Fruit fly (Drosophila melanogaster) whole organism, embryonic: ENCODE measurements around the gene CG33293.

Experiments
- Aef1 ChIP-seq: fragments of 200-800 bp; sonication (Bioruptor generic); IDR thresholded peaks from 3 replicates; pipeline ENCODE4 v1.3.6; 2022; ENCODE audit warnings: missing biosample characterization, missing genetic modification characterization
- BtbVII ChIP-seq: fragments of 200-800 bp; sonication (Bioruptor generic); optimal IDR thresholded peaks from 3 replicates; lab custom pipeline; 2017; ENCODE audit warnings: missing biosample characterization, mild to moderate bottlenecking, missing genetic modification characterization
- CG10147 ChIP-seq: fragments of 200-800 bp; sonication (Bioruptor generic); optimal IDR thresholded peaks from 2 replicates; lab custom pipeline; 2019; ENCODE audit warnings: missing biosample characterization, mild to moderate bottlenecking, missing genetic modification characterization, moderate library complexity
- CG10267 ChIP-seq: fragments of 200-800 bp; sonication (Bioruptor generic); optimal IDR thresholded peaks from 2 replicates; lab custom pipeline; 2018; ENCODE audit warnings: missing biosample characterization, mild to moderate bottlenecking, missing genetic modification characterization, moderate library complexity
- CG11504 ChIP-seq: fragments of 200-800 bp; sonication (Bioruptor generic); optimal IDR thresholded peaks from 3 replicates; lab custom pipeline; 2019; ENCODE audit warnings: missing biosample characterization, mild to moderate bottlenecking, missing genetic modification characterization, moderate library complexity
- CG12155 ChIP-seq: fragments of 200-800 bp; sonication (Bioruptor generic); optimal IDR thresholded peaks from 3 replicates; lab custom pipeline; 2016; ENCODE audit warnings: missing biosample characterization, missing genetic modification characterization
- CG12659 ChIP-seq: fragments of 200-800 bp; sonication (Bioruptor generic); optimal IDR thresholded peaks from 3 replicates; lab custom pipeline; 2017; ENCODE audit warnings: mild to moderate bottlenecking, missing biosample characterization, missing genetic modification reagents, missing genetic modification characterization
- CG13424 ChIP-seq: fragments of 200-800 bp; sonication (Bioruptor generic); optimal IDR thresholded peaks from 2 replicates; lab custom pipeline; 2019; ENCODE audit warnings: missing biosample characterization, mild to moderate bottlenecking, missing genetic modification characterization, moderate library complexity
- CG13775 ChIP-seq: fragments of 200-800 bp; sonication (Bioruptor generic); optimal IDR thresholded peaks from 3 replicates; lab custom pipeline; 2017; ENCODE audit warnings: missing biosample characterization, mild to moderate bottlenecking, missing genetic modification characterization
- CG14965 ChIP-seq: fragments of 200-800 bp; sonication (Bioruptor generic); optimal IDR thresholded peaks from 2 replicates; lab custom pipeline; 2016; ENCODE audit warnings: missing biosample characterization, missing genetic modification characterization, borderline replicate concordance
- CG1529 ChIP-seq: fragments of 200-800 bp; sonication (Bioruptor generic); optimal IDR thresholded peaks from 3 replicates; lab custom pipeline; 2018; ENCODE audit warnings: missing biosample characterization, missing genetic modification characterization
- CG1602 ChIP-seq: fragments of 200-800 bp; sonication (Bioruptor generic); optimal IDR thresholded peaks from 3 replicates; lab custom pipeline; 2016; ENCODE audit warnings: missing biosample characterization, missing genetic modification characterization
- CG2120 ChIP-seq: fragments of 200-800 bp; sonication (Bioruptor generic); optimal IDR thresholded peaks from 3 replicates; lab custom pipeline; 2016; ENCODE audit warnings: missing biosample characterization, missing genetic modification characterization
- CG2129 ChIP-seq: fragments of 200-800 bp; sonication (Bioruptor generic); IDR thresholded peaks from 2 replicates; pipeline ENCODE4 v1.3.6; 2022; ENCODE audit warnings: missing biosample characterization, missing genetic modification characterization; ENCODE audit not compliant: partially characterized antibody
- CG2712 ChIP-seq: fragments of 200-800 bp; optimal IDR thresholded peaks from 3 replicates; lab custom pipeline; 2019; ENCODE audit warnings: missing biosample characterization, mild to moderate bottlenecking, missing genetic modification characterization, moderate library complexity
- CG3281 ChIP-seq: fragments of 200-800 bp; sonication (Bioruptor generic); optimal IDR thresholded peaks from 3 replicates; lab custom pipeline; 2017; ENCODE audit warnings: missing biosample characterization, mild to moderate bottlenecking, missing genetic modification characterization
- CG4424 ChIP-seq: fragments of 200-800 bp; sonication (Bioruptor generic); optimal IDR thresholded peaks from 3 replicates; lab custom pipeline; 2016; ENCODE audit warnings: missing biosample characterization, missing genetic modification characterization
- CG4617 ChIP-seq: fragments of 200-800 bp; sonication (Bioruptor generic); optimal IDR thresholded peaks from 3 replicates; lab custom pipeline; 2016; ENCODE audit warnings: missing biosample characterization, missing genetic modification characterization, borderline replicate concordance
- CG4707 ChIP-seq: fragments of 200-800 bp; sonication (Bioruptor generic); optimal IDR thresholded peaks from 2 replicates; lab custom pipeline; 2018; ENCODE audit warnings: missing biosample characterization, mild to moderate bottlenecking, missing genetic modification characterization, moderate library complexity
- CG4820 ChIP-seq: fragments of 200-800 bp; sonication (Bioruptor generic); optimal IDR thresholded peaks from 3 replicates; lab custom pipeline; 2016; ENCODE audit warnings: missing biosample characterization, missing genetic modification characterization
- CG5245 ChIP-seq: fragments of 200-800 bp; sonication (Bioruptor generic); optimal IDR thresholded peaks from 3 replicates; lab custom pipeline; 2016; ENCODE audit warnings: missing biosample characterization, missing genetic modification characterization
- CG6854 ChIP-seq: fragments of 200-800 bp; sonication (Bioruptor generic); optimal IDR thresholded peaks from 3 replicates; lab custom pipeline; 2017; ENCODE audit warnings: missing biosample characterization, mild to moderate bottlenecking, missing genetic modification characterization
- CG8290 ChIP-seq, 3 experiments: fragments of 200-800 bp; sonication (Bioruptor generic); optimal IDR thresholded peaks; 2 replicates each; lab custom pipeline; 2016 to 2019; ENCODE audit warnings: missing biosample characterization in 3 of 3, missing genetic modification characterization in 3 of 3, mild to moderate bottlenecking in 2 of 3, moderate library complexity in 1 of 3
- CG9727 ChIP-seq: fragments of 200-800 bp; sonication (Bioruptor generic); optimal IDR thresholded peaks from 3 replicates; lab custom pipeline; 2017; ENCODE audit warnings: missing biosample characterization, mild to moderate bottlenecking, missing genetic modification characterization
- CHES-1-like ChIP-seq: fragments of 200-800 bp; sonication (Bioruptor generic); optimal IDR thresholded peaks from 2 replicates; lab custom pipeline; 2016; ENCODE audit warnings: missing biosample characterization, missing genetic modification characterization
- CkIIα-i1 ChIP-seq: fragments of 200-800 bp; sonication (Bioruptor generic); IDR thresholded peaks from 2 replicates; pipeline ENCODE4 v1.3.6; 2022; ENCODE audit warnings: missing biosample characterization, missing genetic modification characterization
- Dek ChIP-seq: fragments of 200-800 bp; sonication (Bioruptor generic); optimal IDR thresholded peaks from 3 replicates; lab custom pipeline; 2019; ENCODE audit warnings: missing biosample characterization, mild to moderate bottlenecking, missing genetic modification characterization, moderate library complexity
- HLHmδ ChIP-seq: fragments of 200-800 bp; sonication (Bioruptor generic); optimal IDR thresholded peaks from 2 replicates; lab custom pipeline; 2018; ENCODE audit warnings: missing biosample characterization, mild to moderate bottlenecking, missing genetic modification characterization, moderate library complexity
- Jarid2 ChIP-seq: fragments of 200-800 bp; sonication (Bioruptor generic); optimal IDR thresholded peaks from 3 replicates; lab custom pipeline; 2017; ENCODE audit warnings: mild to moderate bottlenecking, missing biosample characterization, missing genetic modification reagents, missing genetic modification characterization
- Lhr ChIP-seq: fragments of 200-800 bp; sonication (Bioruptor generic); optimal IDR thresholded peaks from 3 replicates; lab custom pipeline; 2017; ENCODE audit warnings: mild to moderate bottlenecking, missing biosample characterization, missing genetic modification reagents, missing genetic modification characterization
- Neu2 ChIP-seq: fragments of 200-800 bp; sonication (Bioruptor generic); optimal IDR thresholded peaks from 3 replicates; lab custom pipeline; 2016; ENCODE audit warnings: missing biosample characterization, missing genetic modification characterization, borderline replicate concordance
- Opbp ChIP-seq: fragments of 200-800 bp; sonication (Bioruptor generic); IDR thresholded peaks from 3 replicates; pipeline ENCODE4 v1.3.6; 2022; ENCODE audit warnings: missing biosample characterization, missing genetic modification characterization; ENCODE audit not compliant: partially characterized antibody
- Pdp1 ChIP-seq, 2 experiments: fragments of 200-800 bp; sonication (Bioruptor generic); optimal IDR thresholded peaks; 3 replicates each; lab custom pipeline; 2016; ENCODE audit warnings: missing biosample characterization in 2 of 2, missing genetic modification characterization in 2 of 2, mild to moderate bottlenecking in 1 of 2, moderate library complexity in 1 of 2
- ash1 ChIP-seq: fragments of 200-800 bp; sonication (Bioruptor generic); optimal IDR thresholded peaks from 2 replicates; lab custom pipeline; 2018; ENCODE audit warnings: missing biosample characterization, mild to moderate bottlenecking, missing genetic modification characterization
- az2 ChIP-seq: fragments of 200-800 bp; sonication (Bioruptor generic); optimal IDR thresholded peaks from 3 replicates; lab custom pipeline; 2016; ENCODE audit warnings: missing biosample characterization, missing genetic modification characterization
- crp ChIP-seq, 2 experiments: fragments of 200-800 bp; sonication (Bioruptor generic); optimal IDR thresholded peaks; 2 replicates in 1 of 2; 3 replicates in 1 of 2; lab custom pipeline; 2017; ENCODE audit warnings: missing biosample characterization in 2 of 2, missing genetic modification characterization in 2 of 2, mild to moderate bottlenecking in 1 of 2, moderate library complexity in 1 of 2
- fru ChIP-seq: fragments of >200 bp; optimal IDR thresholded peaks from 2 replicates; lab custom pipeline; 2017
- h ChIP-seq: fragments of >200 bp; optimal IDR thresholded peaks from 2 replicates; lab custom pipeline; 2017
- hth ChIP-seq: fragments of >200 bp; optimal IDR thresholded peaks from 2 replicates; lab custom pipeline; 2017; ENCODE audit warnings: inconsistent platforms
- jing ChIP-seq: fragments of 200-800 bp; sonication (Bioruptor generic); optimal IDR thresholded peaks from 2 replicates; lab custom pipeline; 2018; ENCODE audit warnings: missing biosample characterization, mild to moderate bottlenecking, missing genetic modification characterization
- jumu ChIP-seq: fragments of 200-800 bp; sonication (Bioruptor generic); optimal IDR thresholded peaks from 3 replicates; lab custom pipeline; 2016; ENCODE audit warnings: missing biosample characterization, missing genetic modification characterization
- maf-S ChIP-seq: fragments of 200-800 bp; sonication (Bioruptor generic); optimal IDR thresholded peaks from 2 replicates; lab custom pipeline; 2016; ENCODE audit warnings: missing biosample characterization, missing genetic modification characterization
- mirr ChIP-seq: fragments of 200-800 bp; sonication (Bioruptor generic); optimal IDR thresholded peaks from 3 replicates; lab custom pipeline; 2018; ENCODE audit warnings: missing biosample characterization, mild to moderate bottlenecking, missing genetic modification characterization
- nom ChIP-seq: fragments of 200-800 bp; sonication (Bioruptor generic); optimal IDR thresholded peaks from 2 replicates; lab custom pipeline; 2017; ENCODE audit warnings: missing biosample characterization, missing genetic modification characterization, mild to moderate bottlenecking, moderate library complexity, missing genetic modification reagents
- odd ChIP-seq: fragments of 200-800 bp; sonication (Bioruptor generic); optimal IDR thresholded peaks from 2 replicates; lab custom pipeline; 2017; ENCODE audit warnings: missing biosample characterization, mild to moderate bottlenecking, missing genetic modification characterization
- otp ChIP-seq: fragments of 200-800 bp; sonication (Bioruptor generic); IDR thresholded peaks from 3 replicates; pipeline ENCODE4, ENCODE4 v1.3.6; 2022; ENCODE audit warnings: missing biosample characterization, missing genetic modification characterization
- prd ChIP-seq, 3 experiments: fragments of >200 bp in 2 of 3; fragments of 200-800 bp in 1 of 3; sonication (Bioruptor generic) in 1 of 3; optimal IDR thresholded peaks in 2 of 3; IDR thresholded peaks in 1 of 3; 2 replicates in 2 of 3; 3 replicates in 1 of 3; pipeline versions ENCODE4 v1.3.6 to Lab custom; 2017 to 2022; ENCODE audit warnings: missing biosample characterization in 1 of 3, missing genetic modification characterization in 1 of 3
- tup ChIP-seq: fragments of 200-800 bp; sonication (Bioruptor generic); optimal IDR thresholded peaks from 2 replicates; lab custom pipeline; 2016; ENCODE audit warnings: missing biosample characterization, mild to moderate bottlenecking, missing genetic modification characterization, moderate library complexity
- wdn ChIP-seq: fragments of 200-800 bp; sonication (Bioruptor generic); IDR thresholded peaks from 2 replicates; pipeline ENCODE4 v1.3.6; 2022; ENCODE audit warnings: missing biosample characterization, missing genetic modification characterization
- yki ChIP-seq: fragments of >200 bp; optimal IDR thresholded peaks from 3 replicates; lab custom pipeline; 2018
- zen ChIP-seq: fragments of 200-800 bp; sonication (Bioruptor generic); optimal IDR thresholded peaks from 3 replicates; lab custom pipeline; 2018; ENCODE audit warnings: missing biosample characterization, mild to moderate bottlenecking, missing genetic modification characterization, moderate library complexity

The CG33293 gene

dm6 chr3R:5208115-5208365, 32.5 kb downstream of the CG33293 start:
- TF ChIP-seq Lhr (GFP tag; lab: Kevin White, UChicago) (no peak), CG3281 (no peak), zen (tag; lab: Kevin White, UChicago) (no peak), mirr (GFP tag; lab: Kevin White, UChicago) (peak; percentile 19), CG4820 (GFP tag; lab: Kevin White, UChicago) (no peak), CG10147 (no peak), prd (optimal IDR thresholded peaks at IDR 0.05; lab: Kevin White, UChicago) (no peak), prd (GFP tag; IDR thresholded peaks at IDR 0.05; lab: Robert Waterston, UW) (no peak), Jarid2 (no peak), CG5245 (GFP tag; lab: Kevin White, UChicago) (no peak), Aef1 (GFP tag; lab: Robert Waterston, UW) (no peak), CG9727 (GFP tag; lab: Kevin White, UChicago) (no peak), CG4424 (GFP tag; lab: Kevin White, UChicago) (no peak), Pdp1 (GFP tag; optimal IDR thresholded peaks at IDR 0.05; lab: Kevin White, UChicago) (no peak), crp (GFP tag; optimal IDR thresholded peaks at IDR 0.05; lab: Kevin White, UChicago) (no peak), CG8290 (GFP tag; optimal IDR thresholded peaks at IDR 0.05; lab: Kevin White, UChicago) (no peak), CG8290 (tag; optimal IDR thresholded peaks at IDR 0.05; lab: Kevin White, UChicago) (peak in 1 of 2 experiments; percentile 32), az2 (GFP tag; lab: Kevin White, UChicago) (no peak), otp (GFP tag; lab: Robert Waterston, UW) (peak; percentile 36; the same call in 1 of the 3 replicates), jumu (GFP tag; lab: Kevin White, UChicago) (no peak), hth (lab: Kevin White, UChicago) (no peak), tup (GFP tag; lab: Kevin White, UChicago) (no peak), CG4707 (GFP tag; lab: Kevin White, UChicago) (peak; percentile 36), yki (lab: Kevin White, UChicago) (no peak), CG6854 (no peak), Neu2 (no peak), CG2712 (tag; lab: Kevin White, UChicago) (no peak), CG1602 (GFP tag; lab: Kevin White, UChicago) (no peak), Dek (no peak), wdn (no peak), jing (GFP tag; lab: Kevin White, UChicago) (no peak), Opbp (GFP tag; lab: Robert Waterston, UW) (no peak), CG2120 (GFP tag; lab: Kevin White, UChicago) (no peak), CG11504 (tag; lab: Kevin White, UChicago) (no peak), CG12659 (GFP tag; lab: Kevin White, UChicago) (no peak), maf-S (GFP tag; lab: Kevin White, UChicago) (no peak), ash1 (GFP tag; lab: Kevin White, UChicago) (no peak), CG1529 (GFP tag; lab: Kevin White, UChicago) (no peak), CG10267 (tag; lab: Kevin White, UChicago) (no peak), HLHmδ (GFP tag; lab: Kevin White, UChicago) (no peak), h (lab: Kevin White, UChicago) (no peak), CHES-1-like (GFP tag; lab: Kevin White, UChicago) (no peak), CG4617 (no peak), CG13424 (tag; lab: Kevin White, UChicago) (no peak), CG14965 (GFP tag; lab: Kevin White, UChicago) (no peak), CG2129 (GFP tag; lab: Robert Waterston, UW) (no peak), CkIIα-i1 (GFP tag; lab: Robert Waterston, UW) (no peak), CG13775 (GFP tag; lab: Kevin White, UChicago) (no peak), CG12155 (no peak), nom (GFP tag; lab: Kevin White, UChicago) (no peak), BtbVII (GFP tag; lab: Kevin White, UChicago) (peak; percentile 5), fru (no peak), odd (no peak)
